Worm (Caenorhabditis elegans): ENCODE data around the gene enri-1.

Gene enri-1

DNA sequence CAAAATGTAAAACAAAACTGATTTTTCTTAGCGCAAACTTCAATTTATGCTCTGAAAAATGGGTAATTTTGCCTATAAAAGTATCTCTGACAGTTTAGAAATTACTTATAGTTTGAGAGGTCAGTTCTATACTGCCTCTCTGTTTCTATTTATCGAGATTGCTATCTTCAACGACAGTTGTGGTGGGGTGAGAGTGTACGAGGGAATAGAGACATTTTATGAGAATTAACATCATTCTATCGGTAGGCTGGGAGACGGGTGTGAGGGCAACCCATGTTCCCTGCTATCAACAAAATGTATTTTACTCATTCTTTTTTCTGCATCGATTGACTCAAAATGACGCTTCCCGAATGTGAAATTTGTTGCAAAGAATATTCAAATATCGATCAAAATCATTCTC is 21.3 kb downstream of the enri-1 start, which contains the start of gene ZK1240.3:
Gene ZK1240.3 (plus strand): TSS at position 238 of the 400 bp plus-strand sequence.
- TF ChIP-seq W03F9.2 (tag; optimal IDR thresholded peaks at IDR 0.05) = no peak
- TF ChIP-seq dao-5 (tag; optimal IDR thresholded peaks at IDR 0.05) = no peak
- no peak for TF ChIP-seq him-1 (tag; optimal IDR thresholded peaks at IDR 0.05)

DNA sequence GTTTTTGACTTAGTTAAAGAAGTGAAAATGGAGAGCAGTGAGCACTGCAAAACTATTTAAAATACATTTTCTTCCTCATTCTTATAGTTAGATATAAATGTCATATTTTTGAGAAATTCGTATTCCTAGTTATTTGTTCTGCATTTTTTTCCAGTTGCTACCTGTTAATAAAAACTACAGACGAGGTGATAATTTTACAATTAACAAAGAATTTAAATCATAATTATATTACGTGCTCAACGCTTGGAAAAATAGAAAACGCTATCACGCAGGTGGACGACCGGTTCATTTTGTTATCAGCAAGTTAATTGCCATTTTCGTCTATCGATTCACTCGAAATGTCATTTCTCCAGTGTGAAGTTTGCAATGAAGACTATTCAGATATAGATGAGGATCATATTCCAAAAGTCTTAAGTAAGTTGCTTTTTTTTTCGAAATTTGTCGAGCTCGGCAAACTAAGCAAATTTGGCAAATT is 23.5 kb downstream of the enri-1 start, which contains the start of the genes ZK1240.5 and ZK1240.9:
Gene ZK1240.5 (minus strand): TSS at position 51 of the 475 bp plus-strand sequence.
Gene ZK1240.9 (plus strand): TSS at position 307 of the 475 bp plus-strand sequence.
- TF ChIP-seq him-1 (tag; optimal IDR thresholded peaks at IDR 0.05) = no peak
- TF ChIP-seq W03F9.2 (tag; optimal IDR thresholded peaks at IDR 0.05) = no peak
- TF ChIP-seq dao-5 (tag; optimal IDR thresholded peaks at IDR 0.05) = no peak

DNA sequence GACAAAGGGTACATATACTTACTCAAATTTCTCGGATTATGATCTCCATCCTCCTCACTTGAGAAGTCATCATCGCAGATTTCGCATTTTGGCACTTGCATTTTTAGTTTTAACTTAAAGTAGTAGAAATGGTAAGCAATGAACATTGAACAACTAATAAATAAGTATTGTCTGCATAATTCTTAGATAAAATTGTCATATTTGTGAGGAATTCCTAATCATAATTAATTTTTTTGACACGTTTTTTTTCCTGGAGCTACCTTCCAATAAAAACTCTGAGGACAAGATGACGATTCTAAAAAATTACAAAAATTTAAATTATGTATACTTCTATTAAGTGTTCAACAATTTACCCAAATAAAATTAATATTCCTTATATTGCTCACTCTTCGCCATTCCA is 28.7 kb downstream of the enri-1 start, which contains the start of the genes trim-21 and B0281.1:
Gene trim-21 (minus strand): TSS at position 101 of the 400 bp plus-strand sequence.
Gene B0281.1 (plus strand): TSS at position 321 of the 400 bp plus-strand sequence.
- TF ChIP-seq him-1 (tag; optimal IDR thresholded peaks at IDR 0.05) (no peak), W03F9.2 (tag; optimal IDR thresholded peaks at IDR 0.05) (no peak), dao-5 (tag; optimal IDR thresholded peaks at IDR 0.05) (no peak)

DNA sequence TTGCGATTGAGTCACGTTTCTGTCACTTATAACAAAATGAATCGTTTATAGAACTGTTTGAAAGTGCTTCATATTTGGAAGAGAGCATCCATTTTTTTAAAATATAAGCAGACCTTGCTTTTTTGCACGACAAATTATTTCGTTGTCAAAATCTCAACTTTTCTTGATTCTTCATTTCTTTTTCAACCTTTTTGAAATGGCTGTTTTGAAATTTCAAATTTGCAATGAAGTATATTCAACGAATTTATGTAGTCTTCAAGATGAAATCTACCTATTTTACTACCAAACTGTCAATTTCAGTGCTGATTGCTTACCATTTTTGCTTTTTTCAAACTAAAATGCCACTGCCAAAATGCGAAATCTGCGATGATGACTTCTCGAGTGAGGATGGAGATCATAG is 34.7 kb downstream of the enri-1 start, which contains the start of gene B0281.3:
Gene B0281.3 (plus strand): TSS at position 301 of the 400 bp plus-strand sequence.
- TF ChIP-seq him-1 (tag; optimal IDR thresholded peaks at IDR 0.05) (no peak), W03F9.2 (tag; optimal IDR thresholded peaks at IDR 0.05) (no peak)

DNA sequence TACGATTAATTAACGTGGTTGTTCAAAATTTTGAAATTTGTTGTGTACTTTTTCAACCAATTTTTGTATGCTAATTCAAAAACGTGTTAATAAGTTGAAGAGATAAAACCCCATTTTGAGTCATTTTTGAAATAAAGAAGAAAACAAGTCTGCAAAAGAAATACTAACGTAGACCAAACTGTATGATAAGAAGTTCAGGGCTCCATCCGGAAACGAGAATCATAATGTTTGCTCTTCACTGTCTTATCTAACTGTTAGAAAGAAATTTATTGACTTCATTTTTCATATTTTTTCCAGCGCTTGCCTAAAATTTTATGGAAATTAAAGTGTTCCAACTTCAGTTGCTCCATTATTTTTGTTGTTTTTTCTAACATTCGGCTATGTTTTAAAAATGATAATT is 35.9 kb downstream of the enri-1 start:
- TF ChIP-seq him-1 (tag; optimal IDR thresholded peaks at IDR 0.05) (no peak), dao-5 (tag; optimal IDR thresholded peaks at IDR 0.05) (no peak), W03F9.2 (tag; optimal IDR thresholded peaks at IDR 0.05) (no peak)

DNA sequence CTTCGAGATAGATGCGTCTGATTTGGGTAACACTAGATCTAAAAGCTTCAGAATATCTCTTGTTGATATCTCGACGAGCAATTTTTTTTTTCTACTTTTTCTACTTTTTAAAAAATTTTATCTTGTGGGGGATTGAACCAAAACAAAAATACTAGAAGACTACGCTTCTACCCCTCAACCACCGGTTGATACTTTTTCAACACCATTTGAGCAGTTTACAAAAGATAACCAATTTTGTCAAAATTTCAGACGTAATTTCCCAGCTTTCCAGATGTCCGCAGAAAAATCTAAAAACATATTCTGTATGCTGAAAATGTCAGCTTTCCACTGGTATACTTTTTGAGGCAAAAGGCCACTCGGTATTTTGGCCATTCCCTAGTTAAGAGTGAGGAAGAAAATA is 36.8 kb downstream of the enri-1 start:
- TF ChIP-seq dao-5 (tag; optimal IDR thresholded peaks at IDR 0.05) = no peak
- TF ChIP-seq W03F9.2 (tag; optimal IDR thresholded peaks at IDR 0.05) = no peak
- TF ChIP-seq him-1 (tag; optimal IDR thresholded peaks at IDR 0.05) = no peak

DNA sequence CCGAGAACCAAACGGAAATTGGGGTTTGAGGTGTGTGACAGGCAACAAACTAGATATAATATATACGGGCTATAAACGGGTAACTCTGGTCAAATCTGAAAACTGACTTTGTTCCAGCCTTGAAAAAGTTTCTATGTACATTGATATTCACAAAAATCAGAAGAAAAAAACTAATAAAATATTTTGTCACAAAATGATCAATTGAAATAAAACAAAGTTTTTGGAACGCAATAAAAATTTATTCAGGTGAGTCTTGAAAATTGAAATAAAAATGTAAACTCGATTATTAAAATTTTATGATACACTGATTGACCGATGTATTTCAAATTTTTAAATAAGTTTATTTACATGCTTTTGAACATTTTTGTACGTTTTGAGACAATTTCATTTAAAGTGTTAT is 39.1 kb downstream of the enri-1 start, which contains the start of gene B0281.6:
Gene B0281.6 (minus strand): TSS at position 101 of the 400 bp plus-strand sequence.
- TF ChIP-seq dao-5 (tag; optimal IDR thresholded peaks at IDR 0.05) (no peak), him-1 (tag; optimal IDR thresholded peaks at IDR 0.05) (no peak), W03F9.2 (tag; optimal IDR thresholded peaks at IDR 0.05) (no peak)

DNA sequence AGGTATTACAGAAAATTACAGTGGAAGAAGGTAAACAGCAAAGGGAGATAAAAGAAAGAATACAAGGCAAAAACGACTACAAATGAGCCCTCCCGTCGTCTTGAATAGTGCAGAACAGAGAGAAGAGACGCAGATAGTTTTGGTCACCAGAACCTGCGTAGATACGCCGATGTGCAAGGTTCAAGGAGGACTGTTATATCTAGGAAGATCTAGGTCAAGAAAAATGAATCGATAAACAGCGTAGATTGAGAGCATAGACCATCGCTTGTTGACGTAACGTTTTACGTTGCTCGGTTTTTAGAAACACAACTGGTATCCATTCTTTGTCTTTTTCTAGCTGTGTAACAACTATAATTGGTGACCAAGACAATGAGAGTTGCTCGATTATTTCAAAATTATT is 40.6 kb downstream of the enri-1 start, which contains the start of gene B0281.5:
Gene B0281.5 (minus strand): TSS at position 101 of the 400 bp plus-strand sequence.
- TF ChIP-seq him-1 (tag; optimal IDR thresholded peaks at IDR 0.05) = no peak
- TF ChIP-seq W03F9.2 (tag; optimal IDR thresholded peaks at IDR 0.05) = no peak
- TF ChIP-seq dao-5 (tag; optimal IDR thresholded peaks at IDR 0.05) = no peak

DNA sequence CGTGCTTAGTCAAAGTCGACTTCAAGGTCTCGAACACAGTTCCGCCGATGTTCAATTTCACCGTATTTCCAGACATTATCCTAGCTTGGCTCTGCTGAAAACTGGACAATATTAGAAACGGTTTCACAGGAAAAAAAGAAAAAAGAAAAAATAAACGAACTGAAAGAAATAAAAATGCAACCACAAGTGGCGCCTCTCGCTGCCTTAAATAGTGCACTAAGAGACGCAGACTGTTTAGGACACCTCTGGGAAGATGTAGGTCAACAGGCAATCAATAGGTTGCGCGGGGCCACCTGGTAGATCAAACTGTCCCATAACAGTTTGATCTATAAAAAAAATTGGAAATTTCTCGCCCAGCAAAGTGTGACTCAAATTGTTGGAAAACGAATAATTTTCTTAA is 42.7 kb downstream of the enri-1 start, which contains the start of gene B0281.4:
Gene B0281.4 (minus strand): TSS at position 101 of the 400 bp plus-strand sequence.
- no peak for TF ChIP-seq him-1 (tag; optimal IDR thresholded peaks at IDR 0.05)
- TF ChIP-seq W03F9.2 (tag; optimal IDR thresholded peaks at IDR 0.05) = no peak
- no peak for TF ChIP-seq dao-5 (tag; optimal IDR thresholded peaks at IDR 0.05)

DNA sequence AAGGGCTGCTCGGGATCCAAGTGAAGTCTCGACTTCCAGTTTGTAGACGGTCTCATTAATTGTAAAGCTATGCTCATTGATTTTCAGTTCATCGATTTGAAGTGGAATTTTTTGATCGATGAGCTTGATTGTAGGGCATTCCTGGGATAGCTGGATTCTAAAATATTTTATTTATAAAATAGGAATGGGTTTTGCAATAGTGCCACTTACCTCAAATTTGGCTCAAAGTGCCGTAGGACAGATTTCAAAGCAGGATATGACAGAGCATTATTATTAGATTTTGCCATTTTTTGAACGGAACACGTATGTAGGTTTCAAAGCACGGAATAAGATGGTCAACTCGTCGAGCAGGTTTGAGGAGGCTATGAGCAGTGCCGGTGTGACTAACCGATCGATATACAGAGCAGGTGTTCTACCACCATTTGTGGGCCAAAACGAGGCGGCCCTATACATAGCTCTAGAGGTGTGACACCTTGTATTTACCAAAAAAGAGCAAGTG is 45.5 kb downstream of the enri-1 start, which contains the start of gene fbxc-25:
Gene fbxc-25 (minus strand): TSS at position 449 of the 499 bp plus-strand sequence.
- TF ChIP-seq him-1 (tag; optimal IDR thresholded peaks at IDR 0.05) (no peak), dao-5 (tag; optimal IDR thresholded peaks at IDR 0.05) (no peak), W03F9.2 (tag; optimal IDR thresholded peaks at IDR 0.05) (no peak)

DNA sequence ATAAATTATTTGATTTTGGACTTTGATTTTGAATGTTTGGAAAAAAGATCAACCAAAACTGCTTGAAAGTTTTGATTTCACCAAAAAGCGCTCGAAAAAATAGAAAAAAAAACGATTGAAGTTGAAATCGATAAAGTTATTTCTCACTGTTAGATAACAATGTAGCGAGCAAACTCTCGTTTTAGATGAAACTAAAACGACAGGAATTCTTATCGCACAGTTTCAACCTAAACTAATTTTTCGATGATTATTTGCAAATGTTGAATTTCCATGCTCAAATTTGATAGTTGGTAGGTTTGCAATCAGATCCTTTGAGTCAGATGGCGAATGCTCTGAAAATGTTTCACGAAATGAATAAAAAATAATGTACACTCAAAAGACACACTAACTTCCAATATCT is 48.9 kb downstream of the enri-1 start:
- no peak for TF ChIP-seq W03F9.2 (tag; optimal IDR thresholded peaks at IDR 0.05)
- no peak for TF ChIP-seq him-1 (tag; optimal IDR thresholded peaks at IDR 0.05)
- no peak for TF ChIP-seq dao-5 (tag; optimal IDR thresholded peaks at IDR 0.05)

DNA sequence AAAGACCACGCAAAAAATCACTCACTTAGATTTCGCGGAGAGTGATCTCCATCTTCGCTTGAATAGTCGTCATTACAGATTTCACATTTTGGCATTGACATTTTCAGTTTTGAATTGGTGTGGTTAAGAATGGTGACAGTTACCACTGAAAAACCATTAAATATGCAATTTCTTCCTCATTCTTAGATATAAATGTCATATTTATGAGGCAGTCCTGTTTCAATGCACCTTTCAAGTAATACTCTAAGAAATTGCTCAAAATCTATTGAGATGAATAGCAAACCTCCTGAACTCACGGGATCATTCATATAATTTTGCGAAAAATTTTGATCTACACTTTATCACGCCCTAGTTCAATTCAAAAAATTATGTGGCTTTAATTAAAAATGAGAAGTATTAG is 49.4 kb downstream of the enri-1 start, which contains the start of gene K09F6.7:
Gene K09F6.7 (minus strand): TSS at position 101 of the 400 bp plus-strand sequence.
- TF ChIP-seq him-1 (tag; optimal IDR thresholded peaks at IDR 0.05) (no peak), W03F9.2 (tag; optimal IDR thresholded peaks at IDR 0.05) (no peak), dao-5 (tag; optimal IDR thresholded peaks at IDR 0.05) (no peak)

DNA sequence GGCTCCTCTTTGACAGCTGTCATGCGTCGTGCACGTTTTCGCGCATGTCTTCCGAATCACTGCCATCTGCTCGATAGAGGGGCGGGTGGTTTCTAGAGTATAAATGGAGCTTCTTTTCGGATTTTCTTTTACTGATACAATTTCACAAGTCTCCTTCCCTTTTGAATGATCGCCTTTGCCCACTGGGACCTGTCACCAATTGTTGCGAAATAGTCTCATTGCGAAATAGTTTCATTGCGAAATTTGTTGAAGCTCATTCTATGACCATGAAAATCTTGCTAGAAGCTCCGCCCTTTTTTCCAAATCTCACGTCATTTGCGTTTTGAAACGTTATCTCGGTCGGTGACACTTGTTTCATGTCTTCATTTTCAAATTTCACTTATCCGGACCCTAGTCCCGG is 52.0 kb downstream of the enri-1 start:
- TF ChIP-seq W03F9.2 (tag; optimal IDR thresholded peaks at IDR 0.05) (no peak), him-1 (tag; optimal IDR thresholded peaks at IDR 0.05) (no peak), dao-5 (tag; optimal IDR thresholded peaks at IDR 0.05) (no peak)

DNA sequence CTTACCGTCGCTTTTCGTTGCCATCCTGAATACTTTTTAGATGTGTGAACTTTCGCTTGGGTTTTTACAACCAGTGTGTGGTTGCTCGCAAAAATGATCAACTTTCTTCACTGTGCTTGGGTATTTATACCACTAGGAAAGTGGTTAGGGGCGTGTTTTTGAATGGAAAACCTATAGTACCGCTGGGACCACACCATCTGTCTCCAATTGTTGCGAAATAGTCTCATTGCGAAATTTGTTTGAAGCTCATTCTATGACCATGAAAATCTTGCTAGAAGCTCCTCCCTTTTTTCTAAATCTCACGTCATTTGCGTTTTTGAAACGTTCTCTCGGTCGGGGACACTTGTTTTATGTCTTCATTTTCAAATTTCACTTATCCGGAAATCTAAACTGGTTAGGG is 52.6 kb downstream of the enri-1 start, which contains the start of the genes K09F6.10 and K09F6.13:
Gene K09F6.10 (minus strand): TSS at position 86 of the 400 bp plus-strand sequence.
Gene K09F6.13 (plus strand): TSS at position 317 of the 400 bp plus-strand sequence.
- TF ChIP-seq W03F9.2 (tag; optimal IDR thresholded peaks at IDR 0.05) (no peak), dao-5 (tag; optimal IDR thresholded peaks at IDR 0.05) (no peak), him-1 (tag; optimal IDR thresholded peaks at IDR 0.05) (no peak)

Data from whole organism, L4/young adult.